Fruit fly (Drosophila melanogaster) whole organism, prepupa: ENCODE data around the gene Cpr64Ab.

Source experiments
- Blimp-1 ChIP-seq: fragments of 200-800 bp; sonication (Bioruptor generic); optimal IDR thresholded peaks from 3 replicates; lab custom pipeline; 2017; ENCODE audit warnings: missing biosample characterization, missing genetic modification characterization, mild to moderate bottlenecking, moderate library complexity, missing genetic modification reagents
- CG11294 ChIP-seq: fragments of 200-800 bp; sonication (Bioruptor generic); IDR thresholded peaks from 2 replicates; pipeline ENCODE4 v1.3.6; 2022; ENCODE audit warnings: missing biosample characterization, missing genetic modification characterization
- CG11902 ChIP-seq: fragments of 200-800 bp; sonication (Bioruptor generic); optimal IDR thresholded peaks from 3 replicates; lab custom pipeline; 2016; ENCODE audit warnings: missing biosample characterization, missing genetic modification characterization
- CG3032 ChIP-seq: fragments of 200-800 bp; optimal IDR thresholded peaks from 2 replicates; lab custom pipeline; 2019; ENCODE audit warnings: missing biosample characterization, mild to moderate bottlenecking, missing genetic modification characterization, moderate library complexity
- Eip93F ChIP-seq: fragments of 200-800 bp; sonication (Bioruptor generic); optimal IDR thresholded peaks from 2 replicates; lab custom pipeline; 2016; ENCODE audit warnings: missing biosample characterization, mild to moderate bottlenecking, missing genetic modification characterization
- Hr38 ChIP-seq: sonication (Bioruptor generic); optimal IDR thresholded peaks from 2 replicates; lab custom pipeline; 2016; ENCODE audit warnings: missing biosample characterization, missing genetic modification characterization
- Lpt ChIP-seq: fragments of 200-800 bp; sonication (Bioruptor generic); optimal IDR thresholded peaks from 3 replicates; lab custom pipeline; 2016; ENCODE audit warnings: missing biosample characterization, missing genetic modification characterization
- Sox15 ChIP-seq: fragments of 200-800 bp; sonication (Bioruptor generic); optimal IDR thresholded peaks from 3 replicates; lab custom pipeline; 2016; ENCODE audit warnings: missing biosample characterization, missing genetic modification characterization
- achi ChIP-seq: fragments of 200-800 bp; sonication (Bioruptor generic); optimal IDR thresholded peaks from 3 replicates; lab custom pipeline; 2016; ENCODE audit warnings: missing biosample characterization, missing genetic modification characterization
- acj6 ChIP-seq: fragments of 200-800 bp; sonication (Bioruptor generic); optimal IDR thresholded peaks from 3 replicates; lab custom pipeline; 2016; ENCODE audit warnings: missing biosample characterization, missing genetic modification characterization
- dac ChIP-seq: fragments of 200-800 bp; sonication (Bioruptor generic); optimal IDR thresholded peaks from 2 replicates; lab custom pipeline; 2017; ENCODE audit warnings: missing biosample characterization, mild to moderate bottlenecking, missing genetic modification characterization
- eg ChIP-seq: fragments of 200-800 bp; sonication (Bioruptor generic); IDR thresholded peaks from 3 replicates; pipeline ENCODE4 v1.3.6; 2022; ENCODE audit warnings: missing biosample characterization, missing genetic modification characterization
- vri ChIP-seq: fragments of 200-800 bp; sonication (Bioruptor generic); optimal IDR thresholded peaks from 3 replicates; lab custom pipeline; 2016; ENCODE audit warnings: missing biosample characterization, mild to moderate bottlenecking, missing genetic modification characterization

DNA sequence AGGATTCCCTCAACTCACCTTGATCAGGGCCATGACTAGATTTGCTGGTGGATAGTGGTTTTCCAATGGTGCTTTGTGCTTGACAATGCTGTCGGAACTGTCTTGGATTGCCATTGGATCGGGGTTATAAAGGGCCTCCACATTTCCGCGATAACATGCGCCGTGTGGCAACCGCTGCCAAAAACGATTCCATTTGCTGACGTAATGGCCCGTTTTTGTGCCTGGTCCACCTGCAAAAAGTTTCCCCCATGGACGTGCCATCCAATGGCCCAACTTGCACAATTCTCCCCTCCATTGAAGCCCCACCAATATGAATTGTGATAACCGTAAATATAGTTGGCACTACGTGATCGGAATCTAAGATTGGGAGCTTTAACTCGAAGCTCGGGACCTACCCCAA, at the start of gene Cpr64Ab:
- no peak for TF ChIP-seq CG11902 (GFP tag; lab: Kevin White, UChicago)
- no peak for TF ChIP-seq Eip93F (GFP tag; lab: Kevin White, UChicago)
- TF ChIP-seq Blimp-1 = no peak
- TF ChIP-seq Sox15 (GFP tag; lab: Kevin White, UChicago) = no peak
- TF ChIP-seq acj6 (GFP tag; lab: Kevin White, UChicago) = no peak
- TF ChIP-seq CG11294 = no peak
- no peak for TF ChIP-seq eg (GFP tag; lab: Robert Waterston, UW)
- TF ChIP-seq CG3032 (tag; lab: Kevin White, UChicago) = no peak
- no peak for TF ChIP-seq Lpt (GFP tag; lab: Kevin White, UChicago)
- no peak for TF ChIP-seq achi
- no peak for TF ChIP-seq dac
- TF ChIP-seq vri (GFP tag; lab: Kevin White, UChicago) = no peak
- no peak for TF ChIP-seq Hr38 (GFP tag; lab: Kevin White, UChicago)
